Worm (Caenorhabditis elegans) whole organism, L3 larva: ENCODE measurements around the gene str-60.
"Not testable (repeated sequence)": the region's sequence is repeated elsewhere in the genome, so short reads cannot be mapped to it uniquely, and the experiment has no call there.

Source experiments
- R02D3.7 ChIP-seq: fragments of 150-350 bp; optimal IDR thresholded peaks from 2 replicates; lab custom pipeline; 2014; ENCODE audit warnings: missing biosample characterization, missing genetic modification characterization
- ama-1 ChIP-seq: fragments of 150-350 bp; optimal IDR thresholded peaks from 2 replicates; lab custom pipeline; 2018
- ceh-16 ChIP-seq: sonication (generic microtip); optimal IDR thresholded peaks from 2 replicates; lab custom pipeline; 2017; ENCODE audit warnings: missing biosample characterization, missing genetic modification characterization
- ceh-28 ChIP-seq: fragments of 150-350 bp; optimal IDR thresholded peaks from 2 replicates; lab custom pipeline; 2014; ENCODE audit warnings: missing biosample characterization, missing genetic modification reagents, missing genetic modification characterization
- ceh-82 ChIP-seq: fragments of 150-350 bp; optimal IDR thresholded peaks from 2 replicates; lab custom pipeline; 2014; ENCODE audit warnings: missing biosample characterization, missing genetic modification characterization
- ceh-9 ChIP-seq: sonication (generic microtip); optimal IDR thresholded peaks from 2 replicates; lab custom pipeline; 2018; ENCODE audit warnings: missing biosample characterization, missing genetic modification characterization
- daf-12 ChIP-seq: fragments of 150-350 bp; optimal IDR thresholded peaks from 2 replicates; lab custom pipeline; 2014; ENCODE audit warnings: missing biosample characterization, missing genetic modification reagents, missing genetic modification characterization
- egl-27 ChIP-seq: sonication (generic microtip); optimal IDR thresholded peaks from 4 replicates; lab custom pipeline; 2017; ENCODE audit warnings: missing biosample characterization, missing genetic modification reagents, missing genetic modification characterization
- egl-5 ChIP-seq: fragments of 150-350 bp; optimal IDR thresholded peaks from 2 replicates; lab custom pipeline; 2017; ENCODE audit warnings: missing biosample characterization, missing genetic modification reagents, missing genetic modification characterization, inconsistent platforms
- elt-1 ChIP-seq: fragments of 150-350 bp; optimal IDR thresholded peaks from 2 replicates; lab custom pipeline; 2014; ENCODE audit warnings: missing biosample characterization, missing genetic modification characterization
- elt-2 ChIP-seq: sonication (generic microtip); optimal IDR thresholded peaks from 2 replicates; lab custom pipeline; 2016; ENCODE audit warnings: missing genetic modification reagents, mild to moderate bottlenecking, missing genetic modification characterization, missing compliant biosample characterization
- eor-1 ChIP-seq, 2 experiments: fragments of 150-350 bp; optimal IDR thresholded peaks; 2 replicates each; lab custom pipeline; 2014 to 2018; ENCODE audit warnings: missing biosample characterization in 2 of 2, missing genetic modification characterization in 2 of 2
- fkh-10 ChIP-seq: sonication (generic microtip); optimal IDR thresholded peaks from 2 replicates; lab custom pipeline; 2017; ENCODE audit warnings: missing biosample characterization, missing genetic modification reagents, missing genetic modification characterization
- fos-1 ChIP-seq: fragments of 150-350 bp; optimal IDR thresholded peaks from 2 replicates; lab custom pipeline; 2014; ENCODE audit warnings: missing biosample characterization, missing genetic modification characterization
- jun-1 ChIP-seq: fragments of 150-350 bp; optimal IDR thresholded peaks from 2 replicates; lab custom pipeline; 2014; ENCODE audit warnings: missing biosample characterization, missing genetic modification reagents, missing genetic modification characterization
- lin-15B ChIP-seq: fragments of 150-350 bp; optimal IDR thresholded peaks from 2 replicates; lab custom pipeline; 2014; ENCODE audit warnings: missing biosample characterization, missing genetic modification characterization
- lin-39 ChIP-seq: fragments of 150-350 bp; optimal IDR thresholded peaks from 2 replicates; lab custom pipeline; 2018; ENCODE audit warnings: missing biosample characterization, missing genetic modification reagents, missing genetic modification characterization
- lsy-12 ChIP-seq: sonication (generic microtip); optimal IDR thresholded peaks from 2 replicates; lab custom pipeline; 2016; ENCODE audit warnings: mild to moderate bottlenecking, missing genetic modification characterization, missing compliant biosample characterization
- mml-1 ChIP-seq: fragments of 150-350 bp; sonication (generic microtip); optimal IDR thresholded peaks from 3 replicates; lab custom pipeline; 2014; ENCODE audit warnings: missing biosample characterization, missing genetic modification characterization
- nhr-11 ChIP-seq: fragments of 150-350 bp; optimal IDR thresholded peaks from 2 replicates; lab custom pipeline; 2014; ENCODE audit warnings: missing biosample characterization, missing genetic modification characterization
- nhr-12 ChIP-seq: fragments of 150-350 bp; optimal IDR thresholded peaks from 2 replicates; lab custom pipeline; 2014; ENCODE audit warnings: missing biosample characterization, missing genetic modification characterization
- nhr-23 ChIP-seq: fragments of 150-350 bp; optimal IDR thresholded peaks from 2 replicates; lab custom pipeline; 2014; ENCODE audit warnings: missing biosample characterization, missing genetic modification reagents, missing genetic modification characterization
- nhr-237 ChIP-seq: fragments of 150-350 bp; optimal IDR thresholded peaks from 2 replicates; lab custom pipeline; 2014; ENCODE audit warnings: missing biosample characterization, missing genetic modification characterization
- nhr-28 ChIP-seq: fragments of 150-350 bp; optimal IDR thresholded peaks from 2 replicates; lab custom pipeline; 2014; ENCODE audit warnings: missing biosample characterization, missing genetic modification characterization
- nhr-67 ChIP-seq: fragments of 150-350 bp; optimal IDR thresholded peaks from 2 replicates; lab custom pipeline; 2014; ENCODE audit warnings: missing biosample characterization, missing genetic modification characterization
- nhr-76 ChIP-seq: fragments of 150-350 bp; sonication (generic microtip); optimal IDR thresholded peaks from 5 replicates; lab custom pipeline; 2014; ENCODE audit warnings: missing biosample characterization, missing genetic modification characterization
- nhr-77 ChIP-seq: fragments of 150-350 bp; optimal IDR thresholded peaks from 2 replicates; lab custom pipeline; 2014; ENCODE audit warnings: missing biosample characterization, missing genetic modification characterization
- pqm-1 ChIP-seq: fragments of 150-350 bp; optimal IDR thresholded peaks from 2 replicates; lab custom pipeline; 2017; ENCODE audit warnings: missing biosample characterization, missing genetic modification characterization, inconsistent platforms
- sea-2 ChIP-seq: fragments of 150-350 bp; sonication (generic microtip); optimal IDR thresholded peaks from 4 replicates; lab custom pipeline; 2014; ENCODE audit warnings: missing biosample characterization, missing genetic modification reagents, missing genetic modification characterization
- snpc-4 ChIP-seq: fragments of 150-350 bp; optimal IDR thresholded peaks from 2 replicates; lab custom pipeline; 2014; ENCODE audit warnings: missing biosample characterization, missing genetic modification characterization
- unc-39 ChIP-seq: sonication (generic microtip); optimal IDR thresholded peaks from 4 replicates; lab custom pipeline; 2017; ENCODE audit warnings: missing biosample characterization, missing genetic modification characterization
- unc-62 ChIP-seq: fragments of 150-350 bp; sonication (generic microtip); optimal IDR thresholded peaks from 4 replicates; lab custom pipeline; 2014; ENCODE audit warnings: missing biosample characterization, missing genetic modification reagents, missing genetic modification characterization
- ztf-11 ChIP-seq: fragments of 150-350 bp; optimal IDR thresholded peaks from 2 replicates; lab custom pipeline; 2014; ENCODE audit warnings: missing biosample characterization, missing genetic modification characterization
- ztf-4 ChIP-seq: fragments of 150-350 bp; optimal IDR thresholded peaks from 2 replicates; lab custom pipeline; 2014; ENCODE audit warnings: missing biosample characterization, missing genetic modification characterization

Gene str-60

ce11 chrV:15897696-15898095, at the start of gene str-60:
TSS of gene str-60 (plus strand) at chrV:15897996.
- TF ChIP-seq sea-2 (no peak), lin-39 (tag; lab: Kevin White, UChicago) (no peak), nhr-23 (no peak), R02D3.7 (tag; lab: Kevin White, UChicago) (no peak), fos-1 (tag; lab: Kevin White, UChicago) (no peak), unc-62 (GFP tag; lab: Kevin White, UChicago) (no peak), nhr-28 (tag; lab: Kevin White, UChicago) (no peak), nhr-67 (tag; lab: Kevin White, UChicago) (no peak), ztf-4 (tag; lab: Kevin White, UChicago) (no peak), ama-1 (lab: Kevin White, UChicago) (no peak)

- not testable (repeated sequence) for TF ChIP-seq elt-2 (tag; lab: Kevin White, UChicago); unc-39 (tag; lab: Kevin White, UChicago); nhr-76
Measured at ce11 chrV:15850276-15850811, 47.5 kb upstream of the str-60 start, which contains the start of gene srh-147. TSS of gene srh-147 (minus strand) at chrV:15850326.

ce11 chrV:15858292-15858691, 39.5 kb upstream of the str-60 start, which contains the start of gene srh-148:
TSS of gene srh-148 (minus strand) at chrV:15858392.
- TF ChIP-seq lin-15B (tag; lab: Kevin White, UChicago) (no peak), ceh-82 (tag; lab: Kevin White, UChicago) (no peak), egl-5 (tag; lab: Kevin White, UChicago) (no peak), pqm-1 (tag; lab: Kevin White, UChicago) (no peak), nhr-11 (tag; lab: Kevin White, UChicago) (no peak), unc-39 (tag; lab: Kevin White, UChicago) (no peak), jun-1 (tag; lab: Kevin White, UChicago) (no peak), nhr-77 (tag; lab: Kevin White, UChicago) (no peak), daf-12 (tag; lab: Kevin White, UChicago) (no peak), ceh-9 (tag; lab: Kevin White, UChicago) (no peak)

- TF ChIP-seq nhr-237 (tag; lab: Kevin White, UChicago), result no peak
- TF ChIP-seq eor-1 (tag; optimal IDR thresholded peaks at IDR 0.05; lab: Kevin White, UChicago), result no peak
- TF ChIP-seq elt-1 (tag; lab: Kevin White, UChicago), result no peak
- TF ChIP-seq egl-27 (tag; lab: Kevin White, UChicago), result no peak
- no peak for TF ChIP-seq fkh-10 (GFP tag; lab: Kevin White, UChicago)
- TF ChIP-seq ztf-4 (tag; lab: Kevin White, UChicago), result no peak
- no peak for TF ChIP-seq mml-1 (tag; lab: Kevin White, UChicago)
- no peak for TF ChIP-seq ama-1 (lab: Kevin White, UChicago)
- no peak for TF ChIP-seq nhr-76
- TF ChIP-seq lsy-12 (tag; lab: Kevin White, UChicago), result no peak
- no peak for TF ChIP-seq snpc-4 (tag; lab: Kevin White, UChicago)
- no peak for TF ChIP-seq ceh-16 (tag; lab: Kevin White, UChicago)
- TF ChIP-seq pqm-1 (tag; lab: Kevin White, UChicago), result no peak
- no peak for TF ChIP-seq R02D3.7 (tag; lab: Kevin White, UChicago)
- no peak for TF ChIP-seq nhr-12
- TF ChIP-seq, all 47 proteins: peak for 0
Measured at ce11 chrV:15862599-15862998, 35.2 kb upstream of the str-60 start, which contains the start of gene srz-12. TSS of gene srz-12 (minus strand) at chrV:15862699.

- no peak for TF ChIP-seq lin-15B (tag; lab: Kevin White, UChicago)
- no peak for TF ChIP-seq egl-5 (tag; lab: Kevin White, UChicago)
- no peak for TF ChIP-seq nhr-23
- TF ChIP-seq unc-62 (GFP tag; lab: Kevin White, UChicago), result no peak
- TF ChIP-seq fos-1 (tag; lab: Kevin White, UChicago), result no peak
- TF ChIP-seq mml-1 (tag; lab: Kevin White, UChicago), result no peak
- TF ChIP-seq unc-39 (tag; lab: Kevin White, UChicago), result no peak
- TF ChIP-seq ceh-28 (tag; lab: Kevin White, UChicago), result no peak
- TF ChIP-seq nhr-28 (tag; lab: Kevin White, UChicago), result no peak
- TF ChIP-seq lsy-12 (tag; lab: Kevin White, UChicago), result no peak
- no peak for TF ChIP-seq ztf-11 (tag; lab: Kevin White, UChicago)
- TF ChIP-seq ceh-82 (tag; lab: Kevin White, UChicago), result no peak
- TF ChIP-seq, all 47 proteins: peak for 0
Measured at ce11 chrV:15863042-15863441, 34.8 kb upstream of the str-60 start, which contains the start of gene srh-299. TSS of gene srh-299 (plus strand) at chrV:15863342.
